Worm (Caenorhabditis elegans) whole organism, young adult: Measurements from ENCODE around the gene rhgf-2.
"Not testable (repeated sequence)": the region's sequence is repeated elsewhere in the genome, so short reads cannot be mapped to it uniquely, and the experiment has no call there.

Experiments
- B0035.1 ChIP-seq: sonication (generic microtip); optimal IDR thresholded peaks from 2 replicates; lab custom pipeline; 2016; ENCODE audit warnings: missing genetic modification characterization, mild to moderate bottlenecking, missing compliant biosample characterization, missing genotype, missing genetic modification reagents
- C06A6.2 ChIP-seq: fragments of 200-800 bp; sonication (Bioruptor generic); conservative IDR thresholded peaks from 2 replicates; pipeline ENCODE4 v1.3.6; 2022; ENCODE audit warnings: missing genetic modification characterization, missing compliant biosample characterization
- C17E4.6 ChIP-seq: fragments of 200-800 bp; sonication (Bioruptor generic); IDR thresholded peaks from 2 replicates; pipeline ENCODE4 v1.3.6; 2022; ENCODE audit warnings: missing genetic modification reagents, missing genetic modification characterization, missing compliant biosample characterization
- D2030.7 ChIP-seq: fragments of 200-800 bp; sonication (Bioruptor generic); IDR thresholded peaks from 2 replicates; pipeline ENCODE4 v1.3.6; 2022; ENCODE audit warnings: missing genetic modification reagents, missing genetic modification characterization, missing compliant biosample characterization
- F10E7.11 ChIP-seq: sonication (generic microtip); optimal IDR thresholded peaks from 2 replicates; lab custom pipeline; 2017; ENCODE audit warnings: mild to moderate bottlenecking, missing genetic modification characterization, moderate library complexity, missing compliant biosample characterization
- F37B4.10 ChIP-seq: fragments of 200-800 bp; sonication (Bioruptor generic); IDR thresholded peaks from 2 replicates; pipeline ENCODE4 v1.3.6; 2022; ENCODE audit warnings: missing genetic modification characterization, missing compliant biosample characterization
- F39B2.1 ChIP-seq: fragments of 200-800 bp; sonication (Bioruptor generic); IDR thresholded peaks from 2 replicates; pipeline ENCODE4 v1.3.6; 2022; ENCODE audit warnings: missing genetic modification reagents, missing genetic modification characterization, missing compliant biosample characterization
- F55B11.4 ChIP-seq: sonication (generic microtip); optimal IDR thresholded peaks from 2 replicates; lab custom pipeline; 2016; ENCODE audit warnings: missing compliant biosample characterization, missing genetic modification characterization, borderline replicate concordance; ENCODE audit not compliant: insufficient read depth
- F57C9.4 ChIP-seq: sonication (generic microtip); optimal IDR thresholded peaks from 2 replicates; lab custom pipeline; 2017; ENCODE audit warnings: mild to moderate bottlenecking, missing genetic modification characterization, missing compliant biosample characterization
- Y67H2A.10 ChIP-seq: fragments of 200-800 bp; sonication (Bioruptor generic); conservative IDR thresholded peaks from 2 replicates; pipeline ENCODE4 v1.3.6; 2022; ENCODE audit warnings: missing genetic modification reagents, missing genetic modification characterization, missing compliant biosample characterization
- akir-1 ChIP-seq: fragments of 200-800 bp; sonication (Bioruptor generic); optimal IDR thresholded peaks from 2 replicates; lab custom pipeline; 2018; ENCODE audit warnings: mild to moderate bottlenecking, missing genetic modification characterization, moderate library complexity, missing compliant biosample characterization
- ama-1 ChIP-seq, 3 experiments: fragments of 150-350 bp in 1 of 3; sonication (generic microtip) in 2 of 3; optimal IDR thresholded peaks; 2 replicates each; lab custom pipeline; 2014 to 2018; ENCODE audit warnings: missing biosample characterization in 2 of 3, missing genetic modification characterization in 2 of 3, missing genetic modification reagents in 2 of 3
- aptf-3 ChIP-seq: fragments of 200-800 bp; sonication (Bioruptor generic); IDR thresholded peaks from 2 replicates; pipeline ENCODE4 v1.3.6; 2022; ENCODE audit warnings: missing genetic modification characterization, missing compliant biosample characterization
- athp-1 ChIP-seq: sonication (generic microtip); optimal IDR thresholded peaks from 2 replicates; lab custom pipeline; 2017; ENCODE audit warnings: mild to moderate bottlenecking, missing genetic modification characterization, missing compliant biosample characterization
- attf-5 ChIP-seq: fragments of 200-800 bp; sonication (Bioruptor generic); optimal IDR thresholded peaks from 2 replicates; lab custom pipeline; 2018; ENCODE audit warnings: mild to moderate bottlenecking, missing genetic modification characterization, missing compliant biosample characterization
- cebp-2 ChIP-seq: fragments of 200-800 bp; sonication (Bioruptor generic); IDR thresholded peaks from 2 replicates; pipeline ENCODE4 v1.3.6; 2022; ENCODE audit warnings: missing genetic modification characterization, missing compliant biosample characterization
- ceh-40 ChIP-seq: fragments of 200-800 bp; sonication (Bioruptor generic); IDR thresholded peaks from 2 replicates; pipeline ENCODE4 v1.3.6; 2022; ENCODE audit warnings: missing genetic modification characterization, missing compliant biosample characterization
- ceh-58 ChIP-seq: fragments of 200-800 bp; sonication (Bioruptor generic); IDR thresholded peaks from 2 replicates; pipeline ENCODE4 v1.3.6; 2022; ENCODE audit warnings: missing genetic modification characterization, missing compliant biosample characterization
- die-1 ChIP-seq: sonication (generic microtip); optimal IDR thresholded peaks from 2 replicates; lab custom pipeline; 2016; ENCODE audit warnings: missing genotype, mild to moderate bottlenecking, missing genetic modification characterization, missing compliant biosample characterization
- egl-18 ChIP-seq: fragments of 200-800 bp; sonication (Bioruptor generic); IDR thresholded peaks from 2 replicates; pipeline ENCODE4 v1.3.6; 2022; ENCODE audit warnings: missing genetic modification reagents, missing genetic modification characterization, missing compliant biosample characterization
- ekl-4 ChIP-seq: fragments of 200-800 bp; sonication (Bioruptor generic); IDR thresholded peaks from 2 replicates; pipeline ENCODE4 v1.3.6; 2022; ENCODE audit warnings: missing genetic modification reagents, missing genetic modification characterization, missing compliant biosample characterization
- ets-4 ChIP-seq: fragments of 200-800 bp; sonication (Bioruptor generic); optimal IDR thresholded peaks from 2 replicates; lab custom pipeline; 2018; ENCODE audit warnings: mild to moderate bottlenecking, missing genetic modification characterization, missing compliant biosample characterization
- fkh-3 ChIP-seq: sonication (generic microtip); optimal IDR thresholded peaks from 2 replicates; lab custom pipeline; 2016; ENCODE audit warnings: mild to moderate bottlenecking, missing genetic modification characterization, missing compliant biosample characterization
- lin-26 ChIP-seq: fragments of 200-800 bp; sonication (Bioruptor generic); IDR thresholded peaks from 2 replicates; pipeline ENCODE4 v1.3.6; 2022; ENCODE audit warnings: missing genetic modification reagents, missing genetic modification characterization, missing compliant biosample characterization
- lsl-1 ChIP-seq: fragments of 200-800 bp; sonication (Bioruptor generic); optimal IDR thresholded peaks from 2 replicates; lab custom pipeline; 2018; ENCODE audit warnings: mild to moderate bottlenecking, missing genetic modification characterization, moderate library complexity, missing compliant biosample characterization
- nfya-2 ChIP-seq: fragments of 200-800 bp; sonication (Bioruptor generic); IDR thresholded peaks from 2 replicates; pipeline ENCODE4 v1.3.6; 2022; ENCODE audit warnings: missing genetic modification reagents, missing genetic modification characterization, missing compliant biosample characterization
- nhr-120 ChIP-seq: fragments of 200-800 bp; sonication (Bioruptor generic); IDR thresholded peaks from 2 replicates; pipeline ENCODE4 v1.3.6; 2022; ENCODE audit warnings: missing genetic modification characterization, missing compliant biosample characterization
- nhr-27 ChIP-seq: fragments of 200-800 bp; sonication (Bioruptor generic); optimal IDR thresholded peaks from 2 replicates; lab custom pipeline; 2018; ENCODE audit warnings: mild to moderate bottlenecking, missing genetic modification characterization, moderate library complexity, missing compliant biosample characterization
- rpc-1 ChIP-seq, 2 experiments: fragments of 150-350 bp in 1 of 2; sonication (generic microtip) in 1 of 2; optimal IDR thresholded peaks; 2 replicates each; lab custom pipeline; 2014 to 2018; ENCODE audit warnings: missing biosample characterization in 1 of 2, missing genetic modification characterization in 1 of 2, missing genetic modification reagents in 1 of 2, missing genotype in 1 of 2
- sdz-38 ChIP-seq: sonication (generic microtip); optimal IDR thresholded peaks from 2 replicates; lab custom pipeline; 2016; ENCODE audit warnings: missing genotype, missing genetic modification characterization, missing compliant biosample characterization
- snpc-1.1 ChIP-seq: sonication (generic microtip); optimal IDR thresholded peaks from 2 replicates; lab custom pipeline; 2017; ENCODE audit warnings: missing genetic modification characterization, mild to moderate bottlenecking, missing compliant biosample characterization, antibody characterized with exemption, moderate library complexity, missing genotype, missing genetic modification reagents; ENCODE audit not compliant: insufficient read depth
- somi-1 ChIP-seq: fragments of 200-800 bp; sonication (Bioruptor generic); optimal IDR thresholded peaks from 2 replicates; lab custom pipeline; 2018; ENCODE audit warnings: mild to moderate bottlenecking, missing genetic modification characterization, missing compliant biosample characterization
- tlf-1 ChIP-seq: fragments of 200-800 bp; sonication (Bioruptor generic); optimal IDR thresholded peaks from 2 replicates; lab custom pipeline; 2018; ENCODE audit warnings: mild to moderate bottlenecking, missing genetic modification characterization, missing compliant biosample characterization
- unc-130 ChIP-seq: sonication (generic microtip); optimal IDR thresholded peaks from 2 replicates; lab custom pipeline; 2016; ENCODE audit warnings: missing genetic modification reagents, missing genetic modification characterization, missing compliant biosample characterization
- xnd-1 ChIP-seq: sonication (generic microtip); optimal IDR thresholded peaks from 2 replicates; lab custom pipeline; 2016; ENCODE audit warnings: missing genotype, missing genetic modification reagents, missing genetic modification characterization, missing compliant biosample characterization
- zfh-2 ChIP-seq: fragments of 200-800 bp; sonication (Bioruptor generic); conservative IDR thresholded peaks from 2 replicates; pipeline ENCODE4 v1.3.6; 2022; ENCODE audit warnings: missing genetic modification reagents, missing genetic modification characterization, missing compliant biosample characterization
- ztf-18 ChIP-seq: sonication (generic microtip); optimal IDR thresholded peaks from 2 replicates; lab custom pipeline; 2016; ENCODE audit warnings: missing genotype, mild to moderate bottlenecking, missing genetic modification characterization, missing compliant biosample characterization
- ztf-22 ChIP-seq: fragments of 200-800 bp; sonication (Bioruptor generic); optimal IDR thresholded peaks from 2 replicates; lab custom pipeline; 2018; ENCODE audit warnings: mild to moderate bottlenecking, missing genetic modification characterization, moderate library complexity, missing compliant biosample characterization

The rhgf-2 gene

ce11 chrII:4074710-4075109 is 25.9 kb upstream of the rhgf-2 start:
- no peak for TF ChIP-seq somi-1 (GFP tag; lab: Kevin White, UChicago)
- no peak for TF ChIP-seq B0035.1
- no peak for TF ChIP-seq ceh-58

DNA sequence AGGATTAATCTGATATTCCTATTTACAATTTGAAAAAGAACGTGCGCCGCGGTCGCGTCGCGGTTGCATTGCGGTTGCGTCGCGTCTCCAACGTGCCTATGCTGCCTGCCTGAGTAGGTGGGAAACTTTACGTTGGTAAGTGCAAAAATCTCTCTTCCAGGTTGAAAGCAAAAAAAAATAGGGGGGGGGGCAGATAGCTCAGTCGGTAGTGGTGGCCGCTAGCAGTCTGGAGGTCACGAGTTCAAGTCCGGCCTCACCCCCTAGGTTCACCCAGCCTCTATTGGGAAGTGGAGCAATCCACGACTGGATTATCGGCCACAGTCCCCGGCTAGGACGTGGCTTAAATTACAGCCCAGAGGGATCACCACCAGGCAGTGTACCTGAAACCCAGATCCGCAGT is 22.5 kb upstream of the rhgf-2 start:
- TF ChIP-seq rpc-1 (optimal IDR thresholded peaks at IDR 0.05; lab: Kevin White, UChicago), result not testable (repeated sequence)
- TF ChIP-seq rpc-1 (tag; optimal IDR thresholded peaks at IDR 0.05; lab: Kevin White, UChicago) (peak; percentile 50), zfh-2 (GFP tag; lab: Robert Waterston, UW) (peak; percentile 38; the same call in 1 of the 2 replicates)

DNA sequence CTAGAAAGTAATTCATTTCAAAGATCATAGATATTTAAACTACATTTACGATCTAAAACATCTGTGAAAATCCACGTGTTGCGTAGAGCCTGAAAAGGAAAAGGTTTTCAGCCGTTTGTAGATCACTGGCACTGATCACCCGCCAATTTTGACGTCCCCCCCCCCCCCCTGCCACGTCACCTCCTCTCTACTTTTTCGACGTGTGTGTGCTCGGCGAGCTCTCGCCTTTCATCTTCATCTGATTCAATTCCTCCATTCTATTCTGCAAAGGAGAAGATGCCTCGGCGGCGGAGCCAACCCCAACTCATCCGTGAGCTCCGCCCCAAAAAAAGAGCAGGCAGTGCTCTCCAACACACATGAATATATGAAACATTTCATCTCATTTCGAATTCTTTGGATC is 19.4 kb upstream of the rhgf-2 start:
- no peak for TF ChIP-seq fkh-3 (tag; lab: Kevin White, UChicago)
- no peak for TF ChIP-seq cebp-2 (GFP tag; lab: Robert Waterston, UW)
- no peak for TF ChIP-seq somi-1 (GFP tag; lab: Kevin White, UChicago)
- no peak for TF ChIP-seq aptf-3
- no peak for TF ChIP-seq ceh-40 (GFP tag; lab: Robert Waterston, UW)
- peak; percentile 53; the same call in 1 of the 2 replicates for TF ChIP-seq zfh-2 (GFP tag; lab: Robert Waterston, UW)
- TF ChIP-seq nhr-120, result no peak

ce11 chrII:4081891-4082290 is 18.7 kb upstream of the rhgf-2 start:
- TF ChIP-seq unc-130 (no peak), athp-1 (no peak), tlf-1 (GFP tag; lab: Kevin White, UChicago) (no peak), egl-18 (GFP tag; lab: Robert Waterston, UW) (no peak), C06A6.2 (GFP tag; lab: Robert Waterston, UW) (no peak), attf-5 (GFP tag; lab: Kevin White, UChicago) (no peak), ama-1 (optimal IDR thresholded peaks at IDR 0.05; lab: Kevin White, UChicago) (no peak), ama-1 (GFP tag; optimal IDR thresholded peaks at IDR 0.05; lab: Kevin White, UChicago) (no peak), D2030.7 (GFP tag; lab: Robert Waterston, UW) (no peak), nhr-27 (no peak), nfya-2 (GFP tag; lab: Robert Waterston, UW) (no peak), sdz-38 (tag; lab: Kevin White, UChicago) (no peak), F55B11.4 (tag; lab: Kevin White, UChicago) (no peak), F10E7.11 (no peak), ekl-4 (no peak), lin-26 (GFP tag; lab: Robert Waterston, UW) (no peak)

- no peak for TF ChIP-seq F57C9.4
- no peak for TF ChIP-seq ets-4 (GFP tag; lab: Kevin White, UChicago)
- TF ChIP-seq lsl-1 (GFP tag; lab: Kevin White, UChicago), result no peak
- TF ChIP-seq F37B4.10, result no peak
- TF ChIP-seq Y67H2A.10 (GFP tag; lab: Robert Waterston, UW), result no peak
- no peak for TF ChIP-seq F39B2.1
- no peak for TF ChIP-seq ceh-40 (GFP tag; lab: Robert Waterston, UW)
- no peak for TF ChIP-seq snpc-1.1 (tag; lab: Kevin White, UChicago)
- no peak for TF ChIP-seq ztf-22 (GFP tag; lab: Kevin White, UChicago)
- TF ChIP-seq zfh-2 (GFP tag; lab: Robert Waterston, UW), result no peak
- TF ChIP-seq xnd-1 (tag; lab: Kevin White, UChicago), result no peak
- no peak for TF ChIP-seq die-1 (tag; lab: Kevin White, UChicago)
- TF ChIP-seq akir-1 (GFP tag; lab: Kevin White, UChicago), result no peak
- TF ChIP-seq ama-1 (optimal IDR thresholded peaks at IDR 0.05; lab: Kevin White, UChicago), result no peak
- TF ChIP-seq ama-1 (GFP tag; optimal IDR thresholded peaks at IDR 0.05; lab: Kevin White, UChicago), result no peak
- TF ChIP-seq nhr-27, result no peak
- TF ChIP-seq C17E4.6 (GFP tag; lab: Robert Waterston, UW), result no peak
- TF ChIP-seq ztf-18 (tag; lab: Kevin White, UChicago), result no peak
- no peak for TF ChIP-seq attf-5 (GFP tag; lab: Kevin White, UChicago)
Observed at ce11 chrII:4082754-4083153, 17.8 kb upstream of the rhgf-2 start, which contains the start of gene R11F4.2. Gene R11F4.2, plus strand, starts transcription at chrII:4083054.
